Worm (Caenorhabditis elegans) whole organism, early embryonic: ENCODE data around the gene nsy-4.
A peak's percentile ranks its signal among the peaks of the same experiment; 100 is the strongest.

Source experiments
- B0310.2 ChIP-seq: sonication (generic microtip); optimal IDR thresholded peaks from 2 replicates; lab custom pipeline; 2016; ENCODE audit warnings: mild to moderate bottlenecking, missing genetic modification characterization, missing compliant biosample characterization
- F13C5.2 ChIP-seq: sonication (generic microtip); optimal IDR thresholded peaks from 2 replicates; lab custom pipeline; 2017; ENCODE audit warnings: mild to moderate bottlenecking, missing genetic modification characterization, inconsistent platforms, missing compliant biosample characterization
- aly-1 ChIP-seq: sonication (generic microtip); optimal IDR thresholded peaks from 2 replicates; lab custom pipeline; 2016; ENCODE audit warnings: missing genetic modification characterization, missing compliant biosample characterization
- ama-1 ChIP-seq: fragments of 150-350 bp; optimal IDR thresholded peaks from 2 replicates; lab custom pipeline; 2014
- ceh-13 ChIP-seq: fragments of 200-800 bp; sonication (Bioruptor generic); optimal IDR thresholded peaks from 2 replicates; lab custom pipeline; 2018; ENCODE audit warnings: mild to moderate bottlenecking, missing genetic modification characterization, missing compliant biosample characterization
- ceh-36 ChIP-seq: sonication (generic microtip); optimal IDR thresholded peaks from 2 replicates; lab custom pipeline; 2016; ENCODE audit warnings: missing genetic modification characterization, inconsistent platforms, missing compliant biosample characterization
- ets-7 ChIP-seq: sonication (generic microtip); optimal IDR thresholded peaks from 2 replicates; lab custom pipeline; 2016; ENCODE audit warnings: missing genotype, missing genetic modification characterization, missing compliant biosample characterization
- flt-1 ChIP-seq: fragments of 200-800 bp; sonication (Bioruptor generic); IDR thresholded peaks from 2 replicates; pipeline ENCODE4 v1.3.6; 2022; ENCODE audit warnings: missing genetic modification characterization, missing compliant biosample characterization
- hmbx-1 ChIP-seq: sonication (generic microtip); optimal IDR thresholded peaks from 2 replicates; lab custom pipeline; 2016; ENCODE audit warnings: mild to moderate bottlenecking, missing genetic modification characterization, missing compliant biosample characterization
- hmg-4 ChIP-seq: fragments of 200-800 bp; sonication (Bioruptor generic); optimal IDR thresholded peaks from 2 replicates; lab custom pipeline; 2018; ENCODE audit warnings: mild to moderate bottlenecking, missing genetic modification characterization, missing compliant biosample characterization
- hnd-1 ChIP-seq: sonication (generic microtip); optimal IDR thresholded peaks from 2 replicates; lab custom pipeline; 2016; ENCODE audit warnings: missing genetic modification characterization, missing compliant biosample characterization
- pes-1 ChIP-seq: fragments of 200-800 bp; sonication (Bioruptor generic); IDR thresholded peaks from 2 replicates; pipeline ENCODE4 v1.3.6; 2022; ENCODE audit warnings: missing genetic modification reagents, missing genetic modification characterization, missing compliant biosample characterization
- scrt-1 ChIP-seq: fragments of 200-800 bp; sonication (Bioruptor generic); IDR thresholded peaks from 2 replicates; pipeline ENCODE4 v1.3.6; 2022; ENCODE audit warnings: missing genetic modification characterization, missing compliant biosample characterization
- sea-1 ChIP-seq: fragments of 200-800 bp; sonication (Bioruptor generic); conservative IDR thresholded peaks from 2 replicates; pipeline ENCODE4 v1.3.6; 2022; ENCODE audit warnings: missing genetic modification characterization, missing compliant biosample characterization
- tbx-11 ChIP-seq: fragments of 200-800 bp; sonication (Bioruptor generic); IDR thresholded peaks from 2 replicates; pipeline ENCODE4 v1.3.6; 2022; ENCODE audit warnings: missing genetic modification characterization, missing compliant biosample characterization
- tbx-37 ChIP-seq: fragments of 200-800 bp; sonication (Bioruptor generic); conservative IDR thresholded peaks from 2 replicates; pipeline ENCODE4 v1.3.6; 2022; ENCODE audit warnings: missing genetic modification reagents, missing genetic modification characterization, missing compliant biosample characterization
- tra-4 ChIP-seq: sonication (generic microtip); optimal IDR thresholded peaks from 2 replicates; lab custom pipeline; 2017; ENCODE audit warnings: missing genetic modification characterization, missing compliant biosample characterization

nsy-4 gene

ce11 chrIV:2322998-2323397, at the start of gene nsy-4:
Gene nsy-4 (plus strand): TSS chrIV:2323271.
- TF ChIP-seq B0310.2 (tag; lab: Kevin White, UChicago) (no peak), pes-1 (GFP tag; lab: Robert Waterston, UW) (no peak), ets-7 (tag; lab: Kevin White, UChicago) (no peak), hmg-4 (GFP tag; lab: Kevin White, UChicago) (no peak), aly-1 (tag; lab: Kevin White, UChicago) (no peak), ama-1 (lab: Kevin White, UChicago) (no peak), tbx-37 (no peak), scrt-1 (no peak), tbx-11 (GFP tag; lab: Robert Waterston, UW) (no peak), ceh-36 (no peak), hmbx-1 (tag; lab: Kevin White, UChicago) (no peak)

DNA sequence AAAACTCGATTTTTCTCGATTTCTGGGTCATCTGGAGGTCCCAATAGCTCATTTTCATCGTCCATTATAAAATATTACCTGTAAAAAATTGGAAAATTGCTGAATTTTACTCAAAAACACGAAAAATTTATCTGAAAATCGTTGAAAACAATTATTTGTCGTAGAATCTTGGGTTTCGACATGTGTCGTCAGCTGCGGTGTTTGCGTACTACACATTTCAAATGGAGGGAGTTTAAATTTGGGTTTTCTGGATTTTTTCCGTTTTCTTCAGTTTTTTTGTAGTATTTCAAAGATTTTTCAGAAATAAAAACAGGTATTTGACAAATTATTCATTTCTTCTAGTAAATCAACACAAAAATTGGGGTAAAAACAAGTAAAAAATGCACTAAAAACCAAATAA, 47.5 kb upstream of the nsy-4 start, which contains the start of gene M70.5:
M70.5 (minus strand) TSS at position 78 of the 400 bp plus-strand sequence.
- 0 out of 2 replicates have a peak, but pooled peaks have one; percentile 31 for TF ChIP-seq scrt-1

DNA sequence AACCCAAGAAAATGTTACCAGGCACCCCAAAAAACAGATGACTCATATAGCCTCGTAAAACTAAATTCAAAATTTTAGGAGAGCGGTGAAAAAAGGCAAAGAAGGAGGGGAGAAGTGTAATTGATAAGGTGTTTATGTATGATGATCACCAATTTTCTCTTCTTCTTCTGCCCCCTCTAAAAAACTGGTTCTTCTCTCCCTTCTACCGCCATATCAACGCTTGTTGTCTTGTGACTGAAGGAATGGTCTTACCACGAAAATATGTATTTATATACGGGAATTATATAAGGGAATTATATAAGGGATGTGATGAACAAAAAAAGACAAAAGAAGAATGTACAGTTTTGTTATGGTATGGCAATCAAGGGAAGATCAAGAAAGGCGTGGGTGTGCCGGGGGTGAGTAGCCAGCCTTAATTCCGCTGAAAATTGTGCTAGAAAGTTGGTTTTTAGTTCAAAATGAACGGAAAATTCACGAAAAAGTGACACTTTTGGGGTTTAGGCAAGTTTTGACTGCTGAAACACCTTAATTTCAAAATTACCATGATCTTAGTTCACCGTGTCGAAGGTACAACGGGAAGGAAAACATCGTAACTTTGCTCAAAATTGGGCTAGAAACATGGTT, 41.6 kb upstream of the nsy-4 start:
- TF ChIP-seq hnd-1 (tag; lab: Kevin White, UChicago), result no peak
- TF ChIP-seq hmg-4 (GFP tag; lab: Kevin White, UChicago), result no peak
- TF ChIP-seq scrt-1, result no peak
- TF ChIP-seq F13C5.2 (tag; lab: Kevin White, UChicago), result no peak
- TF ChIP-seq ets-7 (tag; lab: Kevin White, UChicago), result no peak
- TF ChIP-seq pes-1 (GFP tag; lab: Robert Waterston, UW), result no peak

- no peak for TF ChIP-seq flt-1 (GFP tag; lab: Robert Waterston, UW)
- TF ChIP-seq pes-1 (GFP tag; lab: Robert Waterston, UW), result 0 out of 2 replicates have a peak, but pooled peaks have one; percentile 4
- no peak for TF ChIP-seq ets-7 (tag; lab: Kevin White, UChicago)
- no peak for TF ChIP-seq hmbx-1 (tag; lab: Kevin White, UChicago)
Observed at ce11 chrIV:2284462-2285047, 38.5 kb upstream of the nsy-4 start.

DNA sequence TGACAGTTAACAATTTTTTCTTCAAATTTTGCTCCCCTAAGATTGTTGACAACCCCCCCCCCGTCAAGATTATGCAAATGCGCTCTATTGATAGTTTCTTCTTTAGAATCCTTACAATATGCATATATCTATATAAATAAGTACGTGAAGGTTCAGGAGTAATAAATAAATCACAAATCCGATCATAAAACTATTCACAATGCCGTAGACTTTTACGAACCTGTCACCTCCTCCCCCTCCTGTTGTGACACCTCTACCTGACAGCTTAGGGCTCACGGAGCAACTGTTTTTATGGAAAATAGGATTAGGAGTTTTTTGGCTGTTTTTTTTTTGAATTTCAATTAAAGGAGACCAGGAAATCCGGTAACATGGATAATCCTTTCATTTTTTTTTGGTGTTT, 31.0 kb upstream of the nsy-4 start:
- TF ChIP-seq tra-4, result no peak
- TF ChIP-seq tbx-37, result no peak
- TF ChIP-seq tbx-11 (GFP tag; lab: Robert Waterston, UW), result no peak
- TF ChIP-seq ceh-36, result no peak
- TF ChIP-seq ets-7 (tag; lab: Kevin White, UChicago), result no peak
- no peak for TF ChIP-seq scrt-1
- TF ChIP-seq hnd-1 (tag; lab: Kevin White, UChicago), result no peak
- TF ChIP-seq ceh-13 (GFP tag; lab: Kevin White, UChicago), result no peak
- TF ChIP-seq F13C5.2 (tag; lab: Kevin White, UChicago), result no peak
- TF ChIP-seq hmbx-1 (tag; lab: Kevin White, UChicago), result no peak
- TF ChIP-seq flt-1 (GFP tag; lab: Robert Waterston, UW), result no peak
- no peak for TF ChIP-seq pes-1 (GFP tag; lab: Robert Waterston, UW)
- TF ChIP-seq aly-1 (tag; lab: Kevin White, UChicago), result no peak
- no peak for TF ChIP-seq ama-1 (lab: Kevin White, UChicago)
- no peak for TF ChIP-seq B0310.2 (tag; lab: Kevin White, UChicago)
- no peak for TF ChIP-seq sea-1
- no peak for TF ChIP-seq hmg-4 (GFP tag; lab: Kevin White, UChicago)

DNA sequence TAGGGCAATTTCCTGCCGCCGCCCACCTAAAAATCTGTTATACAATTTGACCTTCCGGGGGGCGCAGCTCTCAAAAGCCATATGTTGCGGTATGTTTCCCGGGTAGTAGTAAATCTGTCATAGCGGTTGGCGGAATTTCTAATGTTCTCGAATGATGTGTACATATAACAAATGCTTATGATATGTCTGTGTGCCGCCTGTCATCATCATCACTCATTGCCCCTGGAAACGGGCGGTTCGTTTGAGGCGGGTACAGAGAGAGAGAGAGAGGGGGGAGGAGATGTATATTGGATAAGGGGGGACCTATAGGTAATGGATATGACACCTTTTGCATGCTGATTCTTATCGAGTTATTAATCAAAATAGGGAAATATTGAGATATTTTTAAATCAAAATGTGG, 26.4 kb upstream of the nsy-4 start:
- TF ChIP-seq hmbx-1 (tag; lab: Kevin White, UChicago), result no peak
- no peak for TF ChIP-seq tbx-37
- TF ChIP-seq B0310.2 (tag; lab: Kevin White, UChicago), result no peak
- TF ChIP-seq hmg-4 (GFP tag; lab: Kevin White, UChicago), result no peak
- no peak for TF ChIP-seq flt-1 (GFP tag; lab: Robert Waterston, UW)
- no peak for TF ChIP-seq scrt-1
- TF ChIP-seq pes-1 (GFP tag; lab: Robert Waterston, UW), result no peak
- no peak for TF ChIP-seq ceh-36
- TF ChIP-seq F13C5.2 (tag; lab: Kevin White, UChicago), result no peak
- no peak for TF ChIP-seq ets-7 (tag; lab: Kevin White, UChicago)
- no peak for TF ChIP-seq tbx-11 (GFP tag; lab: Robert Waterston, UW)
- no peak for TF ChIP-seq tra-4

DNA sequence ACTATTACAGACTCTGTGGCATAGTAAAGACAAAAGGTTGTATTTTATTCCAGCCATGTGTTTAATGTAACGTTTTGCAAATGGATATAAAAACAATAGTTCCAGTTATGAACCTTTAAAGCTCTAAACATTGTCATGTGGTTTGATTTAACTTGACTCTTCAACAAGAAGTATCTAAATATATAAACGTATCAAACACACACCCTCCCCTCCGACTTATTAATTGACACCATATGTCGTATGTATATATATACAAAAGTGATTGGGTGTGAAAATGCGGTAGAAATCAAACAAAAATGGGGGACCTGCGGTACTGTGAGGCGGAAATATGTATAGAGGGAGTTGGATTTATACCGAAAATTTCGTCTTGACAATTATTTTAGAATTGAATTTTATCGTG, 24.7 kb upstream of the nsy-4 start:
- TF ChIP-seq hmg-4 (GFP tag; lab: Kevin White, UChicago) (no peak), tra-4 (no peak), B0310.2 (tag; lab: Kevin White, UChicago) (no peak), F13C5.2 (tag; lab: Kevin White, UChicago) (no peak), sea-1 (no peak), flt-1 (GFP tag; lab: Robert Waterston, UW) (no peak)

DNA sequence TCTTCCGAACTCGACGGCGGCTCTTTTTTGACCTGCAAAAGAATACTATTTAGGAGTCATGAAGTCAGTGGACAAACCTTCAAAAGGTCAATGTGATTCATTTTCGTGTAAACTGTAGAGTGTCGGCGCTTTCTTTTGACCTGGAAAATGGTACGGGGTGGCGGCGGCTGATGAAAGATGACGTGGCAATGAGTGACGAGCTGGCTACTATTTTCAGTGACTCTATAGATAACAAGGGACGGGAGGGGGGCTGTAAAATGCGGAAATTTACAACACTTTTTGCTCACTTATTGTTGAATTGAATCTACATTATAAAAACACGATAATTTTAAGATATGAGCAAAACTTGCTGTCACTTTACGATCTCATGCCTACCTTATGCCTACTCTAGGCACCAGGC, 22.9 kb upstream of the nsy-4 start, which contains the start of gene lin-1:
lin-1 (minus strand) TSS at position 101 of the 400 bp plus-strand sequence.
- TF ChIP-seq flt-1 (GFP tag; lab: Robert Waterston, UW) (no peak), aly-1 (tag; lab: Kevin White, UChicago) (no peak), ceh-36 (no peak), pes-1 (GFP tag; lab: Robert Waterston, UW) (no peak), ama-1 (lab: Kevin White, UChicago) (no peak), ceh-13 (GFP tag; lab: Kevin White, UChicago) (no peak), tbx-11 (GFP tag; lab: Robert Waterston, UW) (no peak), hnd-1 (tag; lab: Kevin White, UChicago) (no peak), tra-4 (no peak), B0310.2 (tag; lab: Kevin White, UChicago) (no peak), sea-1 (no peak), ets-7 (tag; lab: Kevin White, UChicago) (no peak), hmg-4 (GFP tag; lab: Kevin White, UChicago) (no peak), hmbx-1 (tag; lab: Kevin White, UChicago) (no peak), scrt-1 (no peak)
